Worm (Caenorhabditis elegans): Measurements from ENCODE around the gene gst-38.

gst-38 gene

ce11 chrV:15880033-15880432, 35.8 kb downstream of the gst-38 start:
- peak; percentile 52 for TF ChIP-seq elt-2 (tag; optimal IDR thresholded peaks at IDR 0.05)
- peak; percentile 66 for TF ChIP-seq pqm-1 (tag; optimal IDR thresholded peaks at IDR 0.05)
- no peak for TF ChIP-seq fkh-2 (tag; optimal IDR thresholded peaks at IDR 0.05)
- TF ChIP-seq pha-4 (tag; optimal IDR thresholded peaks at IDR 0.05): peak; percentile 26
- no peak for TF ChIP-seq zag-1 (tag; optimal IDR thresholded peaks at IDR 0.05)

- TF ChIP-seq nhr-67 (tag; optimal IDR thresholded peaks at IDR 0.05) (no peak), egl-5 (tag; optimal IDR thresholded peaks at IDR 0.05) (no peak), nhr-23 (tag; optimal IDR thresholded peaks at IDR 0.05) (no peak), nhr-77 (tag; optimal IDR thresholded peaks at IDR 0.05) (no peak), mml-1 (tag; optimal IDR thresholded peaks at IDR 0.05) (no peak), nhr-76 (tag; optimal IDR thresholded peaks at IDR 0.05) (no peak)
Measured at ce11 chrV:15879508-15879907, 36.4 kb downstream of the gst-38 start, which contains the start of gene nhr-84. Gene nhr-84 (minus strand): TSS chrV:15879608.

ce11 chrV:15876308-15876707, 39.6 kb downstream of the gst-38 start, which contains the start of gene nhr-102:
Gene nhr-102 (minus strand): TSS chrV:15876408.
- TF ChIP-seq ceh-28 (tag; optimal IDR thresholded peaks at IDR 0.05) (no peak), nhr-23 (tag; optimal IDR thresholded peaks at IDR 0.05) (no peak), nhr-12 (tag; optimal IDR thresholded peaks at IDR 0.05) (no peak), elt-2 (tag; optimal IDR thresholded peaks at IDR 0.05) (peak; percentile 25)

- TF ChIP-seq mml-1 (tag; optimal IDR thresholded peaks at IDR 0.05): no peak
- no peak for TF ChIP-seq eor-1 (tag; optimal IDR thresholded peaks at IDR 0.05)
- TF ChIP-seq skn-1 (tag; optimal IDR thresholded peaks at IDR 0.05): peak; percentile 74
- TF ChIP-seq lin-39 (tag; optimal IDR thresholded peaks at IDR 0.05): peak; percentile 86
- peak; percentile 66 for TF ChIP-seq ceh-82 (tag; optimal IDR thresholded peaks at IDR 0.05)
- TF ChIP-seq R02D3.7 (tag; optimal IDR thresholded peaks at IDR 0.05): peak; percentile 36
- peak; percentile 87 for TF ChIP-seq nhr-43 (tag; optimal IDR thresholded peaks at IDR 0.05; ENCODE audit: poor library complexity, severe bottlenecking)
- TF ChIP-seq unc-62 (GFP tag; optimal IDR thresholded peaks at IDR 0.05): no peak
- TF ChIP-seq sea-2 (GFP tag; optimal IDR thresholded peaks at IDR 0.05): no peak
- TF ChIP-seq nhr-25 (tag; optimal IDR thresholded peaks at IDR 0.05): no peak
- TF ChIP-seq ZK546.5 (tag; optimal IDR thresholded peaks at IDR 0.05): no peak
- peak; percentile 34 for TF ChIP-seq ama-1 (optimal IDR thresholded peaks at IDR 0.05)
- peak; percentile 36 for TF ChIP-seq ztf-4 (tag; optimal IDR thresholded peaks at IDR 0.05)
- TF ChIP-seq fkh-10 (GFP tag; optimal IDR thresholded peaks at IDR 0.05): no peak
- no peak for TF ChIP-seq pha-4 (tag; optimal IDR thresholded peaks at IDR 0.05)
- TF ChIP-seq elt-3 (tag; optimal IDR thresholded peaks at IDR 0.05): peak in 1 of 3 experiments; percentile 67
- TF ChIP-seq nfya-1 (tag; optimal IDR thresholded peaks at IDR 0.05; ENCODE audit: insufficient read depth): peak; percentile 69
- TF ChIP-seq elt-2 (tag; optimal IDR thresholded peaks at IDR 0.05): peak; percentile 69
- TF ChIP-seq elt-1 (tag; optimal IDR thresholded peaks at IDR 0.05): no peak
- TF ChIP-seq nhr-67 (tag; optimal IDR thresholded peaks at IDR 0.05): no peak
- no peak for TF ChIP-seq fos-1 (tag; optimal IDR thresholded peaks at IDR 0.05)
- TF ChIP-seq mdl-1 (tag; optimal IDR thresholded peaks at IDR 0.05): no peak
- no peak for TF ChIP-seq zag-1 (tag; optimal IDR thresholded peaks at IDR 0.05)
- no peak for TF ChIP-seq nhr-12 (tag; optimal IDR thresholded peaks at IDR 0.05)
- TF ChIP-seq pqm-1 (tag; optimal IDR thresholded peaks at IDR 0.05): peak; percentile 53
- no peak for TF ChIP-seq egl-27 (tag; optimal IDR thresholded peaks at IDR 0.05)
- TF ChIP-seq tbx-2 (tag; optimal IDR thresholded peaks at IDR 0.05): no peak
- no peak for TF ChIP-seq ceh-9 (tag; optimal IDR thresholded peaks at IDR 0.05)
- peak; percentile 52 for TF ChIP-seq jun-1 (tag; optimal IDR thresholded peaks at IDR 0.05)
- TF ChIP-seq aly-2 (tag; optimal IDR thresholded peaks at IDR 0.05): no peak
- TF ChIP-seq lin-15B (tag; optimal IDR thresholded peaks at IDR 0.05): peak; percentile 36
- TF ChIP-seq ztf-11 (tag; optimal IDR thresholded peaks at IDR 0.05): no peak
- TF ChIP-seq ceh-28 (tag; optimal IDR thresholded peaks at IDR 0.05): no peak
- no peak for TF ChIP-seq daf-12 (tag; optimal IDR thresholded peaks at IDR 0.05)
- peak; percentile 18 for TF ChIP-seq nhr-11 (tag; optimal IDR thresholded peaks at IDR 0.05)
- TF ChIP-seq ceh-16 (tag; optimal IDR thresholded peaks at IDR 0.05): peak; percentile 13
- TF ChIP-seq lsy-12 (tag; optimal IDR thresholded peaks at IDR 0.05): peak; percentile 66
- TF ChIP-seq egl-5 (tag; optimal IDR thresholded peaks at IDR 0.05): no peak
- no peak for TF ChIP-seq hmg-11 (tag; optimal IDR thresholded peaks at IDR 0.05)
- TF ChIP-seq nhr-23 (tag; optimal IDR thresholded peaks at IDR 0.05): no peak
- TF ChIP-seq nhr-237 (tag; optimal IDR thresholded peaks at IDR 0.05): no peak
- TF ChIP-seq snpc-4 (tag; optimal IDR thresholded peaks at IDR 0.05): peak; percentile 35
- peak; percentile 45 for TF ChIP-seq nhr-77 (tag; optimal IDR thresholded peaks at IDR 0.05)
- no peak for TF ChIP-seq nhr-76 (tag; optimal IDR thresholded peaks at IDR 0.05)
Measured at ce11 chrV:15873762-15874161, 42.1 kb downstream of the gst-38 start.

All from whole organism, L3 larva.